Worm (Caenorhabditis elegans) whole organism, early embryonic: ENCODE measurements around the gene F14H12.2.
"Not testable (repeated sequence)": the region's sequence is repeated elsewhere in the genome, so short reads cannot be mapped to it uniquely, and the experiment has no call there.

Experiments
- B0310.2 ChIP-seq: sonication (generic microtip); optimal IDR thresholded peaks from 2 replicates; lab custom pipeline; 2016; ENCODE audit warnings: mild to moderate bottlenecking, missing genetic modification characterization, missing compliant biosample characterization
- F13C5.2 ChIP-seq: sonication (generic microtip); optimal IDR thresholded peaks from 2 replicates; lab custom pipeline; 2017; ENCODE audit warnings: mild to moderate bottlenecking, missing genetic modification characterization, inconsistent platforms, missing compliant biosample characterization
- aly-1 ChIP-seq: sonication (generic microtip); optimal IDR thresholded peaks from 2 replicates; lab custom pipeline; 2016; ENCODE audit warnings: missing genetic modification characterization, missing compliant biosample characterization
- ama-1 ChIP-seq: fragments of 150-350 bp; optimal IDR thresholded peaks from 2 replicates; lab custom pipeline; 2014
- ceh-13 ChIP-seq: fragments of 200-800 bp; sonication (Bioruptor generic); optimal IDR thresholded peaks from 2 replicates; lab custom pipeline; 2018; ENCODE audit warnings: mild to moderate bottlenecking, missing genetic modification characterization, missing compliant biosample characterization
- ceh-36 ChIP-seq: sonication (generic microtip); optimal IDR thresholded peaks from 2 replicates; lab custom pipeline; 2016; ENCODE audit warnings: missing genetic modification characterization, inconsistent platforms, missing compliant biosample characterization
- ets-7 ChIP-seq: sonication (generic microtip); optimal IDR thresholded peaks from 2 replicates; lab custom pipeline; 2016; ENCODE audit warnings: missing genotype, missing genetic modification characterization, missing compliant biosample characterization
- flt-1 ChIP-seq: fragments of 200-800 bp; sonication (Bioruptor generic); IDR thresholded peaks from 2 replicates; pipeline ENCODE4 v1.3.6; 2022; ENCODE audit warnings: missing genetic modification characterization, missing compliant biosample characterization
- hmbx-1 ChIP-seq: sonication (generic microtip); optimal IDR thresholded peaks from 2 replicates; lab custom pipeline; 2016; ENCODE audit warnings: mild to moderate bottlenecking, missing genetic modification characterization, missing compliant biosample characterization
- hmg-4 ChIP-seq: fragments of 200-800 bp; sonication (Bioruptor generic); optimal IDR thresholded peaks from 2 replicates; lab custom pipeline; 2018; ENCODE audit warnings: mild to moderate bottlenecking, missing genetic modification characterization, missing compliant biosample characterization
- hnd-1 ChIP-seq: sonication (generic microtip); optimal IDR thresholded peaks from 2 replicates; lab custom pipeline; 2016; ENCODE audit warnings: missing genetic modification characterization, missing compliant biosample characterization
- pes-1 ChIP-seq: fragments of 200-800 bp; sonication (Bioruptor generic); IDR thresholded peaks from 2 replicates; pipeline ENCODE4 v1.3.6; 2022; ENCODE audit warnings: missing genetic modification reagents, missing genetic modification characterization, missing compliant biosample characterization
- scrt-1 ChIP-seq: fragments of 200-800 bp; sonication (Bioruptor generic); IDR thresholded peaks from 2 replicates; pipeline ENCODE4 v1.3.6; 2022; ENCODE audit warnings: missing genetic modification characterization, missing compliant biosample characterization
- sea-1 ChIP-seq: fragments of 200-800 bp; sonication (Bioruptor generic); conservative IDR thresholded peaks from 2 replicates; pipeline ENCODE4 v1.3.6; 2022; ENCODE audit warnings: missing genetic modification characterization, missing compliant biosample characterization
- tbx-11 ChIP-seq: fragments of 200-800 bp; sonication (Bioruptor generic); IDR thresholded peaks from 2 replicates; pipeline ENCODE4 v1.3.6; 2022; ENCODE audit warnings: missing genetic modification characterization, missing compliant biosample characterization
- tbx-37 ChIP-seq: fragments of 200-800 bp; sonication (Bioruptor generic); conservative IDR thresholded peaks from 2 replicates; pipeline ENCODE4 v1.3.6; 2022; ENCODE audit warnings: missing genetic modification reagents, missing genetic modification characterization, missing compliant biosample characterization
- tra-4 ChIP-seq: sonication (generic microtip); optimal IDR thresholded peaks from 2 replicates; lab custom pipeline; 2017; ENCODE audit warnings: missing genetic modification characterization, missing compliant biosample characterization

F14H12.2 gene

DNA sequence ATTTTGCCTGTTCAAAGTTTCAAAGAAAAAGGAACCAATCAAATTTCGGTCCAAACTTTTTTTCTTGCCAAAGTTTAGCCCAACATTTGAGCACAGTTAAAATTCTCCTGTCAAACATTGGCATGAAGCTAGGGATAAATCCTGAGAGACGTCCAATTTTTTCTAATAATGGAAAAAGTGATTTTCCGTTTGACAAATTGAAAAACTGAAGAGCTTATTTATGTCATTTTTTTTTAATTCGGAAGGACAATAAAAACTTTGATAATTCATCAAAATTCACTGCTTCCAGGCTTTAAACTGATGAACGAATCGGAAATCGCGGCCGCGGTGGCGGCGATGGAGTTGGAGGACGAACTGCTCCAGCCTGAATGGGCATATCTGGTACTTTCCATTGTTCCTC is 29.7 kb upstream of the F14H12.2 start, which contains the start of gene dop-6:
Gene dop-6 (plus strand): TSS at position 301 of the 400 bp plus-strand sequence.
- no peak for TF ChIP-seq scrt-1 (GFP tag; lab: Robert Waterston, UW)
- no peak for TF ChIP-seq aly-1 (tag; lab: Kevin White, UChicago)
- no peak for TF ChIP-seq tbx-37 (GFP tag; lab: Robert Waterston, UW)
- no peak for TF ChIP-seq pes-1
- TF ChIP-seq hmg-4 (GFP tag; lab: Kevin White, UChicago): no peak
- no peak for TF ChIP-seq sea-1 (GFP tag; lab: Robert Waterston, UW)
- TF ChIP-seq hmbx-1 (tag; lab: Kevin White, UChicago): no peak
- TF ChIP-seq ama-1 (lab: Kevin White, UChicago): no peak
- TF ChIP-seq flt-1 (GFP tag; lab: Robert Waterston, UW): no peak
- no peak for TF ChIP-seq B0310.2
- TF ChIP-seq tra-4: no peak
- no peak for TF ChIP-seq ceh-36 (tag; lab: Kevin White, UChicago)
- TF ChIP-seq hnd-1: no peak
- TF ChIP-seq F13C5.2 (tag; lab: Kevin White, UChicago): no peak
- TF ChIP-seq ets-7 (tag; lab: Kevin White, UChicago): no peak

- TF ChIP-seq scrt-1 (GFP tag; lab: Robert Waterston, UW) (no peak), tbx-11 (no peak)
These were observed 27.3 kb upstream of the F14H12.2 start for ce11 chrX:4322847-4323455.

DNA sequence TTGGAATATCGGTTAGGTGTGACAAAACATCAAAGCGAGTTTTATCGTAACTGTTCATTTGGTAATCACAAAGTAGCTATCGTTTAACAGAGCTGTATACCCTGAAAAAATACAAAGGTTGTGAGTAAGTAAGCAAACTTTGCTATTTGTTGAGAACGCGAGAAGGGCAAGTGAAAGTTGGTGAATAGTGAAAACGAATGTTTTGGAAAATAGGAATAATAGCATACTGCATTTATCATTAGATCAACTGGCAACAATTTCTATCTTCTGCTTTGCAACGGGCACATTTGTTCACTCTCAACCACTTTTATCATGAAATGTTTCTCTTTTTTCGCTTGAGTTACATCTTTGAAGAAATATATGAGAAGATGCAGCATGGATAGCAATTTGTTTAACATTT is 21.5 kb upstream of the F14H12.2 start, which contains the start of gene C24A8.5:
Gene C24A8.5 (minus strand): TSS at position 101 of the 400 bp plus-strand sequence.
- TF ChIP-seq hmg-4 (GFP tag; lab: Kevin White, UChicago) (no peak), ceh-36 (tag; lab: Kevin White, UChicago) (no peak), hnd-1 (no peak), F13C5.2 (tag; lab: Kevin White, UChicago) (no peak), ets-7 (tag; lab: Kevin White, UChicago) (no peak), pes-1 (no peak), scrt-1 (GFP tag; lab: Robert Waterston, UW) (no peak), ama-1 (lab: Kevin White, UChicago) (no peak), tbx-11 (no peak), flt-1 (GFP tag; lab: Robert Waterston, UW) (no peak), aly-1 (tag; lab: Kevin White, UChicago) (no peak), tbx-37 (GFP tag; lab: Robert Waterston, UW) (no peak), sea-1 (GFP tag; lab: Robert Waterston, UW) (no peak), ceh-13 (GFP tag; lab: Kevin White, UChicago) (no peak), B0310.2 (no peak), hmbx-1 (tag; lab: Kevin White, UChicago) (no peak), tra-4 (no peak)

DNA sequence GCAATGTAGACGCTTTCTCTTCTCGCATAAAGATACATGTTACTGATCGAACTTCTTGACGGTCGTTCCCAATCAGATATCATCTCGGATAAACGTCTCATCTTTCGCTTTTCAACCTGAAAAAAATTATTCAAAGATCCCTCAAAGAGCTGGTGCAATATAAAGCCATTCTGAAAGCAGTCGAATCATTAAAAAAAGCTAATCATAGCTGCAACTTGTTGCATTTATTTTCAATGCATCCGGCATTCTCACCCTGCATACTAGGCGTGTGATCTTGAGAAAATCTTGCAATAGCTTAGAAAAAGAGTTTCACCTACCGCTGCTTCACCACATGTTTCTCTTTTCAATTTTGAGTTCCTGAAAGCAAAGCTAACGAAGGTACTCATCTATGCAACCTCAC is 18.0 kb upstream of the F14H12.2 start, which contains the start of gene C24A8.6:
Gene C24A8.6 (minus strand): TSS at position 101 of the 400 bp plus-strand sequence.
- TF ChIP-seq F13C5.2 (tag; lab: Kevin White, UChicago); tra-4; hmbx-1 (tag; lab: Kevin White, UChicago): not testable (repeated sequence)

ce11 chrX:4335950-4336349 is 14.3 kb upstream of the F14H12.2 start, which contains the start of gene cst-2:
Gene cst-2 (minus strand): TSS chrX:4336050.
- TF ChIP-seq aly-1 (tag; lab: Kevin White, UChicago); ama-1 (lab: Kevin White, UChicago); hnd-1: not testable (repeated sequence)

ce11 chrX:4339332-4339731 is 11.0 kb upstream of the F14H12.2 start, which contains the start of gene cst-1:
Gene cst-1 (plus strand): TSS chrX:4339632.
- not testable (repeated sequence) for TF ChIP-seq sea-1 (GFP tag; lab: Robert Waterston, UW); tbx-11; tra-4

DNA sequence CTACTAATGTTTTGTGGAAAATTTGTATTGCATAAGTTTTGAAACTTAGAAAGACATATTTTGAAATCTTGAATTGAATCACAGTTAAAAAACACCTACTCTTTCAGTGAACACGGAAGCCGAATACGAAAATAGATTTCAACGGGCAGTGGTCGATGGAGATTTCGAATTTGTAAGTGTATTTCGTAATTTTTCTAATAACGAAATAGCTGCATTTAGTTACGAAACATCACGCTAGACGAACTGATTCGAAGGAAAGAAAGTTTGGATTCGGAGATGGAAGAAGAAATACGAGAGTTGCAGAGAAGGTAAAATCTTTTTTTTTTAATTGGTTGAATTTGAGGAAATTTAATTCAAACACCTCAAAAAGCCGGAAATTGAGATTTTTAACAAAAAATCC is 7.6 kb upstream of the F14H12.2 start:
- TF ChIP-seq scrt-1 (GFP tag; lab: Robert Waterston, UW) (no peak), hmg-4 (GFP tag; lab: Kevin White, UChicago) (no peak), aly-1 (tag; lab: Kevin White, UChicago) (no peak), pes-1 (no peak), ceh-36 (tag; lab: Kevin White, UChicago) (no peak), tra-4 (no peak), ama-1 (lab: Kevin White, UChicago) (no peak), ets-7 (tag; lab: Kevin White, UChicago) (no peak), F13C5.2 (tag; lab: Kevin White, UChicago) (no peak), ceh-13 (GFP tag; lab: Kevin White, UChicago) (no peak), tbx-37 (GFP tag; lab: Robert Waterston, UW) (no peak), hmbx-1 (tag; lab: Kevin White, UChicago) (no peak), tbx-11 (no peak), flt-1 (GFP tag; lab: Robert Waterston, UW) (no peak)

- TF ChIP-seq scrt-1 (GFP tag; lab: Robert Waterston, UW): 0 out of 2 replicates have a peak, but pooled peaks have one; percentile 40
- no peak for TF ChIP-seq hmbx-1 (tag; lab: Kevin White, UChicago)
These were observed 6.4 kb upstream of the F14H12.2 start, which contains the start of gene F14H12.3 for ce11 chrX:4343915-4344314. Gene F14H12.3 (plus strand): TSS chrX:4344215.
